Worm (Caenorhabditis elegans): Measurements from ENCODE around the gene best-5.

Gene best-5

ce11 chrIII:9690044-9690443 is at the start of gene best-5:
Gene best-5 (minus strand): TSS chrIII:9690253.
- peak in 1 of 2 experiments; percentile 17 for TF ChIP-seq unc-62 (GFP tag; optimal IDR thresholded peaks at IDR 0.05 in 1 of 2)
- TF ChIP-seq unc-62 (tag; optimal IDR thresholded peaks at IDR 0.05): no peak
- no peak for TF ChIP-seq fos-1 (tag; optimal IDR thresholded peaks at IDR 0.05)
- no peak for TF ChIP-seq ceh-44 (GFP tag; IDR thresholded peaks at IDR 0.05)
- TF ChIP-seq madf-9 (GFP tag; conservative IDR thresholded peaks at IDR 0.05): no peak
- TF ChIP-seq daf-16 (GFP tag; optimal IDR thresholded peaks at IDR 0.05): no peak
- peak; percentile 53 for TF ChIP-seq daf-16 (tag; optimal IDR thresholded peaks at IDR 0.05)
- peak; percentile 68 for TF ChIP-seq php-3 (GFP tag; IDR thresholded peaks at IDR 0.05)
- no peak for TF ChIP-seq dmd-9 (GFP tag; IDR thresholded peaks at IDR 0.05)
- no peak for TF ChIP-seq Y75B8A.6 (GFP tag; IDR thresholded peaks at IDR 0.05)
- peak; percentile 8 for TF ChIP-seq hlh-11 (tag; optimal IDR thresholded peaks at IDR 0.05)
- TF ChIP-seq hmg-1.1 (GFP tag; IDR thresholded peaks at IDR 0.05): no peak
- TF ChIP-seq dve-1 (tag; optimal IDR thresholded peaks at IDR 0.05; ENCODE audit: insufficient read depth): peak; percentile 35

ce11 chrIII:9738954-9739353 is 48.9 kb upstream of the best-5 start, which contains the start of gene hlh-4:
Gene hlh-4 (minus strand): TSS chrIII:9739054.
- TF ChIP-seq unc-39 (tag; optimal IDR thresholded peaks at IDR 0.05): no peak
- TF ChIP-seq duxl-1 (tag; optimal IDR thresholded peaks at IDR 0.05; ENCODE audit: poor library complexity): no peak
- no peak for TF ChIP-seq ceh-82 (tag; optimal IDR thresholded peaks at IDR 0.05)
- no peak for TF ChIP-seq dve-1 (tag; optimal IDR thresholded peaks at IDR 0.05; ENCODE audit: insufficient read depth)
- no peak for TF ChIP-seq arid-1 (GFP tag; conservative IDR thresholded peaks at IDR 0.05)
- TF ChIP-seq set-16 (GFP tag; IDR thresholded peaks at IDR 0.05): no peak
- TF ChIP-seq ces-1 (GFP tag; optimal IDR thresholded peaks at IDR 0.05): no peak
- TF ChIP-seq nhr-28 (tag; optimal IDR thresholded peaks at IDR 0.05): no peak
- TF ChIP-seq ctbp-1 (GFP tag; IDR thresholded peaks at IDR 0.05): no peak
- no peak for TF ChIP-seq daf-12 (tag; optimal IDR thresholded peaks at IDR 0.05)
- TF ChIP-seq nhr-41 (GFP tag; IDR thresholded peaks at IDR 0.05): no peak
- TF ChIP-seq saeg-2 (GFP tag; IDR thresholded peaks at IDR 0.05): no peak
- no peak for TF ChIP-seq ztf-7 (tag; optimal IDR thresholded peaks at IDR 0.05)
- no peak for TF ChIP-seq jun-1 (tag; optimal IDR thresholded peaks at IDR 0.05)
- no peak for TF ChIP-seq zip-11 (GFP tag; IDR thresholded peaks at IDR 0.05)

DNA sequence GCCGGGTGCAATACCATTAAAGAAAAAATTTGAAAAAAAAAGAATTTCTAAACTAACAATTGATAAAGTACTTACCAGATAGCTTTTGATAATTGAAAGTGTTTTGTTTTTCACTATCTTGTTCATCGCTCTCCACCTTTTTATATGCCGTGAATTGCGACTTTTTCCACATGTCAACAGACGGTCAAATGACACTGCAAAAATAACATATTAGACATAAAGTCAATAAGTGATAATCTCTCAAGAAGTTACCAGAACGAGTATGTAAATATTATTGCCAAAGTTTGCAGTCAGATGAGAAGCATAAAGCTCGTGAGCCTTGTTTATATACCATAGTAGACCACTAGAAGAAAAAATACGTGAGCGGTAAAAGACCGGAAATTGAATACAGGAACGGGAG is 45.8 kb upstream of the best-5 start, which contains the start of gene dao-6:
dao-6 (minus strand) TSS at position 345 of the 400 bp plus-strand sequence.
- TF ChIP-seq daf-16 (GFP tag; optimal IDR thresholded peaks at IDR 0.05) (no peak), daf-16 (tag; optimal IDR thresholded peaks at IDR 0.05) (peak; percentile 62), nhr-6 (tag; optimal IDR thresholded peaks at IDR 0.05) (no peak), ZK337.2 (GFP tag; IDR thresholded peaks at IDR 0.05) (no peak)

DNA sequence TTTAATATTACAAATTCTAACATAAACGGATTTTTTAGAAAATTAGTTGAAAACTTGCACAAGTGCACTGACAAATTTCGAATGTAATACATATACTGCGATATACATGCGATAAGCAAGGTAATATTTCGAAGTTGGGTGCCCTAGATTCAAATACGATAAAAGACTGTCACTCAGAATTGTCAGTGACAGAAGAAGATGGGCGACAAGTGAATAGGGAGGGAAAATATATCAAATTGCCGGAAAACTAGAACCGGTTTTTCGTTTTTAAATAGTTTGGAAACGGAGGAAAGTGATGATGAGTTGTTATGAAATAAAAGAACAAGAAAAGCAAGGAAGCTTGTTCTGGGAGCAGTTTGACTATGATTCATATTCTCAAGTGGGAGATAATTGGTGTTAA is 44.0 kb upstream of the best-5 start:
- no peak for TF ChIP-seq mdt-29 (GFP tag; IDR thresholded peaks at IDR 0.05)
- no peak for TF ChIP-seq ZK546.5 (tag; optimal IDR thresholded peaks at IDR 0.05)
- no peak for TF ChIP-seq nhr-41 (GFP tag; IDR thresholded peaks at IDR 0.05)
- no peak for TF ChIP-seq mxl-2 (GFP tag; conservative IDR thresholded peaks at IDR 0.05)
- TF ChIP-seq fkh-10 (GFP tag; optimal IDR thresholded peaks at IDR 0.05): no peak
- no peak for TF ChIP-seq fos-1 (tag; optimal IDR thresholded peaks at IDR 0.05)
- TF ChIP-seq egl-43 (GFP tag; IDR thresholded peaks at IDR 0.05): no peak
- no peak for TF ChIP-seq nhr-11 (tag; optimal IDR thresholded peaks at IDR 0.05)
- no peak for TF ChIP-seq zfp-2 (tag; optimal IDR thresholded peaks at IDR 0.05)
- no peak for TF ChIP-seq hlh-30 (tag; optimal IDR thresholded peaks at IDR 0.05; ENCODE audit: insufficient read depth)
- no peak for TF ChIP-seq ceh-28 (tag; optimal IDR thresholded peaks at IDR 0.05)
- TF ChIP-seq egl-27 (tag; optimal IDR thresholded peaks at IDR 0.05): no peak
- TF ChIP-seq ZK337.2 (GFP tag; IDR thresholded peaks at IDR 0.05): no peak
- TF ChIP-seq Y105C5A.15 (GFP tag; IDR thresholded peaks at IDR 0.05): no peak
